Worm (Caenorhabditis elegans): Measurements from ENCODE around the gene tasp-1.

The tasp-1 gene

ce11 chrIII:10711192-10711673 is 47.9 kb upstream of the tasp-1 start, which contains the start of gene W09D10.5:
W09D10.5 (minus strand) TSS chrIII:10711536.
- TF ChIP-seq F52B5.7 (tag; optimal IDR thresholded peaks at IDR 0.05), result peak; percentile 57
- peak; percentile 63 for TF ChIP-seq pha-4 (tag; optimal IDR thresholded peaks at IDR 0.05)
- TF ChIP-seq C06A6.2 (GFP tag; conservative IDR thresholded peaks at IDR 0.05), result no peak; the same call in 1 of the 2 replicates
- TF ChIP-seq lin-54 (GFP tag; optimal IDR thresholded peaks at IDR 0.05), result peak; percentile 39
- peak; percentile 64 for TF ChIP-seq nhr-80 (tag; optimal IDR thresholded peaks at IDR 0.05)
- TF ChIP-seq ZK185.1 (tag; optimal IDR thresholded peaks at IDR 0.05; ENCODE audit: poor library complexity, severe bottlenecking), result peak; percentile 27
- peak; percentile 62; the same call in 1 of the 2 replicates for TF ChIP-seq dox-1 (GFP tag; IDR thresholded peaks at IDR 0.05)
- TF ChIP-seq Y67H2A.10 (GFP tag; conservative IDR thresholded peaks at IDR 0.05), result 0 out of 2 replicates have a peak, but pooled peaks have one; percentile 27
- TF ChIP-seq F49E8.2 (tag; optimal IDR thresholded peaks at IDR 0.05; ENCODE audit: insufficient read depth), result no peak
- peak; percentile 42; the same call in 1 of the 2 replicates for TF ChIP-seq Y53G8AR.9 (GFP tag; conservative IDR thresholded peaks at IDR 0.05)
- peak; percentile 18 for TF ChIP-seq madf-10 (tag; optimal IDR thresholded peaks at IDR 0.05)
- peak; percentile 37 for TF ChIP-seq ceh-79 (tag; optimal IDR thresholded peaks at IDR 0.05)
- TF ChIP-seq die-1 (tag; optimal IDR thresholded peaks at IDR 0.05), result peak; percentile 26
- TF ChIP-seq athp-1 (tag; optimal IDR thresholded peaks at IDR 0.05), result peak; percentile 53
- TF ChIP-seq nfya-2 (GFP tag; IDR thresholded peaks at IDR 0.05), result no peak
- peak; percentile 60 for TF ChIP-seq lin-40 (tag; optimal IDR thresholded peaks at IDR 0.05)
- TF ChIP-seq F57C9.4 (tag; optimal IDR thresholded peaks at IDR 0.05), result peak; percentile 18
- TF ChIP-seq ekl-4 (GFP tag; IDR thresholded peaks at IDR 0.05), result peak; percentile 57; the same call in 1 of the 2 replicates
- TF ChIP-seq bed-2 (GFP tag; IDR thresholded peaks at IDR 0.05), result no peak
- TF ChIP-seq sptf-2 (GFP tag; optimal IDR thresholded peaks at IDR 0.05), result no peak
- no peak for TF ChIP-seq pbrm-1 (GFP tag; IDR thresholded peaks at IDR 0.05)
- no peak for TF ChIP-seq ztf-6 (GFP tag; IDR thresholded peaks at IDR 0.05)
- TF ChIP-seq nhr-90 (tag; optimal IDR thresholded peaks at IDR 0.05), result peak; percentile 45
- TF ChIP-seq C17E4.6 (GFP tag; IDR thresholded peaks at IDR 0.05), result 0 out of 2 replicates have a peak, but pooled peaks have one; percentile 12
- no peak for TF ChIP-seq ztf-25 (GFP tag; IDR thresholded peaks at IDR 0.05)
- no peak for TF ChIP-seq snpc-3.4 (tag; optimal IDR thresholded peaks at IDR 0.05)
- peak; percentile 15 for TF ChIP-seq gei-17 (GFP tag; optimal IDR thresholded peaks at IDR 0.05)
- peak; percentile 68; the same call in 1 of the 2 replicates for TF ChIP-seq nfyb-1 (GFP tag; IDR thresholded peaks at IDR 0.05)
- TF ChIP-seq zim-3 (tag; optimal IDR thresholded peaks at IDR 0.05), result peak; percentile 78
- no peak for TF ChIP-seq F33H1.4 (GFP tag; IDR thresholded peaks at IDR 0.05)
- TF ChIP-seq repo-1 (tag; optimal IDR thresholded peaks at IDR 0.05), result peak; percentile 70
- TF ChIP-seq B0035.1 (tag; optimal IDR thresholded peaks at IDR 0.05), result peak; percentile 57
- TF ChIP-seq cebp-1 (GFP tag; IDR thresholded peaks at IDR 0.05), result peak; percentile 43; the same call in 1 of the 2 replicates
- TF ChIP-seq cebp-1 (tag; optimal IDR thresholded peaks at IDR 0.05), result peak; percentile 77
- peak; percentile 2 for TF ChIP-seq F22D6.2 (tag; optimal IDR thresholded peaks at IDR 0.05)
- no peak; the same call in 1 of the 2 replicates for TF ChIP-seq aptf-3 (GFP tag; IDR thresholded peaks at IDR 0.05)
- TF ChIP-seq ama-1 (optimal IDR thresholded peaks at IDR 0.05), result peak; percentile 82
- no peak for TF ChIP-seq ama-1 (GFP tag; optimal IDR thresholded peaks at IDR 0.05)
- no peak for TF ChIP-seq D2030.7 (GFP tag; IDR thresholded peaks at IDR 0.05)
- no peak for TF ChIP-seq lag-1 (GFP tag; IDR thresholded peaks at IDR 0.05)
- TF ChIP-seq chd-7 (tag; optimal IDR thresholded peaks at IDR 0.05), result peak; percentile 74
- TF ChIP-seq B0336.3 (GFP tag; IDR thresholded peaks at IDR 0.05), result peak; percentile 78
- TF ChIP-seq hsf-1 (GFP tag; IDR thresholded peaks at IDR 0.05), result peak; percentile 56; the same call in 1 of the 2 replicates
- TF ChIP-seq unc-130 (GFP tag; optimal IDR thresholded peaks at IDR 0.05), result no peak
- peak; percentile 16 for TF ChIP-seq ztf-18 (tag; optimal IDR thresholded peaks at IDR 0.05)
- peak; percentile 20; the same call in 1 of the 2 replicates for TF ChIP-seq ceh-100 (GFP tag; IDR thresholded peaks at IDR 0.05)
- 0 out of 2 replicates have a peak, but pooled peaks have one; percentile 8 for TF ChIP-seq nhr-120 (GFP tag; IDR thresholded peaks at IDR 0.05)
- TF ChIP-seq ceh-91 (GFP tag; IDR thresholded peaks at IDR 0.05), result no peak
- peak; percentile 39; the same call in 1 of the 2 replicates for TF ChIP-seq K11D2.4 (GFP tag; IDR thresholded peaks at IDR 0.05)

Measured in whole organism, young adult.